Worm (Caenorhabditis elegans) whole organism, L4 larva: Measurements from ENCODE around the gene Y73B6BL.288.

Experiments used
- F26F4.8 ChIP-seq: fragments of 200-800 bp; sonication (Bioruptor generic); conservative IDR thresholded peaks from 2 replicates; pipeline ENCODE4 v1.3.6; 2022; ENCODE audit warnings: missing genetic modification characterization, missing compliant biosample characterization
- F44E2.7 ChIP-seq: fragments of 200-800 bp; sonication (Bioruptor generic); IDR thresholded peaks from 2 replicates; pipeline ENCODE4 v2.1.2; 2022; ENCODE audit warnings: missing genetic modification characterization, missing compliant biosample characterization
- F49E8.2 ChIP-seq: sonication (generic microtip); optimal IDR thresholded peaks from 2 replicates; lab custom pipeline; 2016; ENCODE audit warnings: missing compliant biosample characterization, mild to moderate bottlenecking, missing genetic modification characterization, borderline replicate concordance
- R02D3.7 ChIP-seq: fragments of 150-350 bp; sonication (generic microtip); optimal IDR thresholded peaks from 3 replicates; lab custom pipeline; 2014; ENCODE audit warnings: missing biosample characterization, missing genetic modification characterization
- T20F7.1 ChIP-seq: fragments of 200-800 bp; sonication (Bioruptor generic); optimal IDR thresholded peaks from 2 replicates; lab custom pipeline; 2018; ENCODE audit warnings: mild to moderate bottlenecking, missing genetic modification characterization, missing compliant biosample characterization
- T26A8.4 ChIP-seq: fragments of 200-800 bp; sonication (Bioruptor generic); IDR thresholded peaks from 2 replicates; pipeline ENCODE4 v1.3.6; 2022; ENCODE audit warnings: missing genetic modification characterization, missing compliant biosample characterization
- Y105C5A.15 ChIP-seq: fragments of 200-800 bp; sonication (Bioruptor generic); IDR thresholded peaks from 2 replicates; pipeline ENCODE4 v1.3.6; 2022; ENCODE audit warnings: missing genetic modification characterization, missing compliant biosample characterization
- ama-1 ChIP-seq: fragments of 150-350 bp; optimal IDR thresholded peaks from 2 replicates; lab custom pipeline; 2014; ENCODE audit warnings: inconsistent platforms, mixed read lengths
- arid-1 ChIP-seq: fragments of 200-800 bp; sonication (Bioruptor generic); conservative IDR thresholded peaks from 2 replicates; pipeline ENCODE4 v1.3.6; 2022; ENCODE audit warnings: missing genetic modification reagents, missing genetic modification characterization, missing compliant biosample characterization
- ceh-20 ChIP-seq: fragments of 200-800 bp; sonication (Bioruptor generic); IDR thresholded peaks from 2 replicates; pipeline ENCODE4 v1.3.6; 2022; ENCODE audit warnings: missing genetic modification reagents, missing genetic modification characterization, missing compliant biosample characterization
- ceh-82 ChIP-seq: sonication (generic microtip); optimal IDR thresholded peaks from 2 replicates; lab custom pipeline; 2017; ENCODE audit warnings: missing biosample characterization, missing genetic modification characterization
- ctbp-1 ChIP-seq: fragments of 200-800 bp; sonication (Bioruptor generic); IDR thresholded peaks from 2 replicates; pipeline ENCODE4 v1.3.6; 2022; ENCODE audit warnings: missing genetic modification reagents, missing genetic modification characterization, missing compliant biosample characterization
- daf-12 ChIP-seq: fragments of 150-350 bp; optimal IDR thresholded peaks from 2 replicates; lab custom pipeline; 2014; ENCODE audit warnings: missing biosample characterization, missing genetic modification reagents, missing genetic modification characterization
- daf-16 ChIP-seq, 3 experiments: sonication (generic microtip); optimal IDR thresholded peaks; 2 replicates each; lab custom pipeline; 2016 to 2017; ENCODE audit warnings: missing genetic modification characterization in 3 of 3, missing genetic modification reagents in 3 of 3, mild to moderate bottlenecking in 2 of 3, missing compliant biosample characterization in 2 of 3, missing biosample characterization in 1 of 3, moderate library complexity in 1 of 3
- daf-8 ChIP-seq: fragments of 200-800 bp; sonication (Bioruptor generic); IDR thresholded peaks from 2 replicates; pipeline ENCODE4 v1.3.6; 2022; ENCODE audit warnings: missing genetic modification characterization, missing compliant biosample characterization
- dmd-6 ChIP-seq: fragments of 200-800 bp; sonication (Bioruptor generic); IDR thresholded peaks from 2 replicates; pipeline ENCODE4 v1.3.6; 2022; ENCODE audit warnings: missing genetic modification reagents, missing genetic modification characterization, missing compliant biosample characterization
- dpl-1 ChIP-seq: fragments of 150-350 bp; optimal IDR thresholded peaks from 2 replicates; lab custom pipeline; 2014; ENCODE audit warnings: missing biosample characterization, missing genetic modification reagents, missing genetic modification characterization
- duxl-1 ChIP-seq: sonication (generic microtip); optimal IDR thresholded peaks from 2 replicates; lab custom pipeline; 2016; ENCODE audit warnings: mild to moderate bottlenecking, missing genetic modification characterization, moderate library complexity, missing compliant biosample characterization; ENCODE audit not compliant: poor library complexity
- dve-1 ChIP-seq: sonication (generic microtip); optimal IDR thresholded peaks from 2 replicates; lab custom pipeline; 2017; ENCODE audit warnings: antibody characterized with exemption, mild to moderate bottlenecking, missing genetic modification characterization, missing compliant biosample characterization; ENCODE audit not compliant: insufficient read depth
- fkh-10 ChIP-seq: fragments of 150-350 bp; optimal IDR thresholded peaks from 2 replicates; lab custom pipeline; 2014; ENCODE audit warnings: missing biosample characterization, missing genetic modification reagents, missing genetic modification characterization
- gei-8 ChIP-seq: fragments of 200-800 bp; sonication (Bioruptor generic); optimal IDR thresholded peaks from 2 replicates; lab custom pipeline; 2018; ENCODE audit warnings: mild to moderate bottlenecking, missing genetic modification characterization, missing compliant biosample characterization
- hlh-11 ChIP-seq: fragments of 200-800 bp; sonication (Bioruptor generic); optimal IDR thresholded peaks from 2 replicates; lab custom pipeline; 2018; ENCODE audit warnings: mild to moderate bottlenecking, missing genetic modification characterization, missing compliant biosample characterization
- jun-1 ChIP-seq: fragments of 150-350 bp; optimal IDR thresholded peaks from 2 replicates; lab custom pipeline; 2014; ENCODE audit warnings: missing biosample characterization, missing genetic modification reagents, missing genetic modification characterization
- lin-13 ChIP-seq: fragments of 150-350 bp; optimal IDR thresholded peaks from 2 replicates; lab custom pipeline; 2014; ENCODE audit warnings: missing biosample characterization, missing genetic modification reagents, missing genetic modification characterization
- lin-15B ChIP-seq: fragments of 150-350 bp; sonication (generic microtip); optimal IDR thresholded peaks from 3 replicates; lab custom pipeline; 2014; ENCODE audit warnings: missing biosample characterization, missing genetic modification characterization
- lin-38 ChIP-seq: fragments of 200-800 bp; sonication (Bioruptor generic); IDR thresholded peaks from 2 replicates; pipeline ENCODE4 v1.3.6; 2022; ENCODE audit warnings: missing genetic modification reagents, missing genetic modification characterization, missing compliant biosample characterization
- lsy-2 ChIP-seq, 2 experiments: fragments of 150-350 bp in 1 of 2; sonication (generic microtip) in 1 of 2; optimal IDR thresholded peaks; 2 replicates each; lab custom pipeline; 2014 to 2017; ENCODE audit warnings: missing biosample characterization in 2 of 2, missing genetic modification characterization in 2 of 2
- madf-9 ChIP-seq: fragments of 200-800 bp; sonication (Bioruptor generic); conservative IDR thresholded peaks from 2 replicates; pipeline ENCODE4 v1.3.6; 2022; ENCODE audit warnings: missing genetic modification reagents, missing genetic modification characterization, missing compliant biosample characterization
- mdt-29 ChIP-seq: fragments of 200-800 bp; sonication (Bioruptor generic); IDR thresholded peaks from 2 replicates; pipeline ENCODE4 v1.3.6; 2022; ENCODE audit warnings: missing genetic modification reagents, missing genetic modification characterization, missing compliant biosample characterization
- mes-2 ChIP-seq: sonication (generic microtip); optimal IDR thresholded peaks from 2 replicates; lab custom pipeline; 2016; ENCODE audit warnings: missing genotype, mild to moderate bottlenecking, missing genetic modification characterization, missing compliant biosample characterization; ENCODE audit not compliant: poor library complexity, severe bottlenecking
- mxl-3 ChIP-seq: fragments of 200-800 bp; sonication (Bioruptor generic); optimal IDR thresholded peaks from 2 replicates; lab custom pipeline; 2018; ENCODE audit warnings: mild to moderate bottlenecking, missing genetic modification characterization, missing compliant biosample characterization
- nhr-102 ChIP-seq: sonication (generic microtip); optimal IDR thresholded peaks from 2 replicates; lab custom pipeline; 2016; ENCODE audit warnings: mild to moderate bottlenecking, missing genetic modification characterization, moderate library complexity, missing compliant biosample characterization
- nhr-237 ChIP-seq: sonication (generic microtip); optimal IDR thresholded peaks from 2 replicates; lab custom pipeline; 2017; ENCODE audit warnings: missing biosample characterization, missing genetic modification characterization
- nhr-28 ChIP-seq: fragments of 150-350 bp; optimal IDR thresholded peaks from 2 replicates; lab custom pipeline; 2014; ENCODE audit warnings: missing biosample characterization, missing genetic modification characterization
- nhr-48 ChIP-seq: sonication (generic microtip); optimal IDR thresholded peaks from 2 replicates; lab custom pipeline; 2016; ENCODE audit warnings: mild to moderate bottlenecking, missing genetic modification characterization, missing compliant biosample characterization
- nhr-77 ChIP-seq: fragments of 150-350 bp; optimal IDR thresholded peaks from 2 replicates; lab custom pipeline; 2014; ENCODE audit warnings: missing biosample characterization, missing genetic modification characterization
- pha-4 ChIP-seq, 2 experiments: fragments of 150-350 bp in 1 of 2; fragments of 200-800 bp in 1 of 2; sonication (Bioruptor generic) in 1 of 2; IDR thresholded peaks in 1 of 2; optimal IDR thresholded peaks in 1 of 2; 2 replicates each; pipeline versions ENCODE4 v1.3.6 to Lab custom; 2014 to 2022; ENCODE audit warnings: missing genetic modification characterization in 2 of 2, missing genetic modification reagents in 2 of 2, missing biosample characterization in 1 of 2, missing compliant biosample characterization in 1 of 2
- php-3 ChIP-seq: fragments of 200-800 bp; sonication (Bioruptor generic); IDR thresholded peaks from 2 replicates; pipeline ENCODE4 v1.3.6; 2022; ENCODE audit warnings: missing genetic modification reagents, missing genetic modification characterization, missing compliant biosample characterization
- pqm-1 ChIP-seq: sonication (generic microtip); optimal IDR thresholded peaks from 2 replicates; lab custom pipeline; 2017; ENCODE audit warnings: missing biosample characterization, missing genetic modification characterization
- rbr-2 ChIP-seq: sonication (generic microtip); optimal IDR thresholded peaks from 2 replicates; lab custom pipeline; 2016; ENCODE audit warnings: missing genotype, missing genetic modification characterization, missing compliant biosample characterization
- saeg-2 ChIP-seq: fragments of 200-800 bp; sonication (Bioruptor generic); IDR thresholded peaks from 2 replicates; pipeline ENCODE4 v1.3.6; 2022; ENCODE audit warnings: missing genetic modification reagents, missing genetic modification characterization, missing compliant biosample characterization
- set-16 ChIP-seq: fragments of 200-800 bp; sonication (Bioruptor generic); IDR thresholded peaks from 2 replicates; pipeline ENCODE4 v1.3.6; 2022; ENCODE audit warnings: missing genetic modification reagents, missing genetic modification characterization, missing compliant biosample characterization
- skn-1 ChIP-seq: fragments of 150-350 bp; optimal IDR thresholded peaks from 2 replicates; lab custom pipeline; 2014; ENCODE audit warnings: missing biosample characterization, missing genetic modification characterization
- tag-97 ChIP-seq: fragments of 200-800 bp; sonication (Bioruptor generic); IDR thresholded peaks from 2 replicates; pipeline ENCODE4 v1.3.6; 2022; ENCODE audit warnings: missing genetic modification characterization, missing compliant biosample characterization
- zag-1 ChIP-seq: fragments of 150-350 bp; optimal IDR thresholded peaks from 2 replicates; lab custom pipeline; 2014; ENCODE audit warnings: missing biosample characterization, missing genetic modification characterization
- zfp-2 ChIP-seq: sonication (generic microtip); optimal IDR thresholded peaks from 2 replicates; lab custom pipeline; 2016; ENCODE audit warnings: mild to moderate bottlenecking, missing genetic modification characterization, missing compliant biosample characterization
- ztf-11 ChIP-seq: fragments of 150-350 bp; optimal IDR thresholded peaks from 2 replicates; lab custom pipeline; 2014; ENCODE audit warnings: missing biosample characterization, missing genetic modification characterization

The Y73B6BL.288 gene

DNA sequence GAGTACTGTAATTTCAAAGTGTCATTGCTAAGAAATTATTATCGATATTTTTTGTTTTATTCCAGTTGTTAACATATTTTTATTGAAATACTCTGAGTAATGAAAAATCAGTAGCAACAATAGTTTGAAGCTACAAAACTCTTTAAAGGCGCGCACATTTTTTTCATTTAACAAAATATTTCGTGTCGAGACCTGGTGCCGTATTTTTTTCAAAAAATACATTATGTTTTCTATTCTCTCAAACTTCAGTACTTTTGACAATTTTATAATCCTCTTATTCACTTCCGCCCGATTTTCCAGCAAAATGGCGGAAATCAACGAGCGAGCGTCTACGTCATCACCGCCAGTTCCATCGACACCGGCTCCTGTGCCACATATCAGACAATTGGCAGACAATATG, 8.4 kb downstream of the Y73B6BL.288 start, which contains the start of gene blos-2:
blos-2 (plus strand) TSS at position 301 of the 400 bp plus-strand sequence.
- TF ChIP-seq T26A8.4 (GFP tag; lab: Robert Waterston, UW) (no peak), madf-9 (no peak), lsy-2 (tag; optimal IDR thresholded peaks at IDR 0.05; lab: Kevin White, UChicago) (no peak), gei-8 (GFP tag; lab: Kevin White, UChicago) (no peak), tag-97 (GFP tag; lab: Robert Waterston, UW) (no peak), mes-2 (no peak), daf-8 (GFP tag; lab: Robert Waterston, UW) (no peak), arid-1 (GFP tag; lab: Robert Waterston, UW) (no peak), nhr-48 (tag; lab: Kevin White, UChicago) (no peak), daf-12 (tag; lab: Kevin White, UChicago) (no peak), fkh-10 (no peak), mxl-3 (GFP tag; lab: Kevin White, UChicago) (no peak)

DNA sequence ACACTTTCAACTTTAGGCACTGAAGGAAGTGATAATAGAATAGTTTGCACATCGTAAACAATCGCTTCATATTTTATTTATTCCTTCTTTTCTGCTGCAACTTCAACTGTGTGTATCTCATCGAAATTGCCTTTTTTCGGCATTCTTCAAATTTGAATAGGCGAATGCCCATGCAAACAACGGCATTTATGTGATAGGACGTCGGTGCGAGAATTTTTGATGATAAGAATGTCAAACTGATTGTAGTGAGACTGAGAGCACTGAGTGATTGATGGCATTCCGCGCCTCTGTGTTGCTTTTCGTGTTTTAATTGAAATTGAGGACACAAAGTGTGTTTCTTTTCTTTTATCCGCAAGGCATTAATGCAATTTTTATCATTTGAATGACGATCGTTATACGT, 11.5 kb downstream of the Y73B6BL.288 start:
- TF ChIP-seq zag-1 (tag; lab: Kevin White, UChicago) (no peak), mes-2 (peak; percentile 7), F26F4.8 (GFP tag; lab: Robert Waterston, UW) (no peak), dmd-6 (peak; percentile 81), ctbp-1 (GFP tag; lab: Robert Waterston, UW) (no peak), R02D3.7 (no peak), pqm-1 (tag; lab: Kevin White, UChicago) (peak; percentile 91), daf-8 (GFP tag; lab: Robert Waterston, UW) (no peak), arid-1 (GFP tag; lab: Robert Waterston, UW) (no peak), ama-1 (lab: Kevin White, UChicago) (peak; percentile 15), jun-1 (tag; lab: Kevin White, UChicago) (no peak), rbr-2 (no peak), F44E2.7 (GFP tag; lab: Robert Waterston, UW) (no peak), set-16 (GFP tag; lab: Robert Waterston, UW) (no peak), duxl-1 (tag; lab: Kevin White, UChicago) (no peak), daf-16 (GFP tag; optimal IDR thresholded peaks at IDR 0.05; lab: Kevin White, UChicago) (no peak), daf-16 (tag; optimal IDR thresholded peaks at IDR 0.05; lab: Kevin White, UChicago) (peak; percentile 64), skn-1 (no peak), F49E8.2 (no peak), php-3 (peak; percentile 78), dpl-1 (GFP tag; lab: Kevin White, UChicago) (no peak), nhr-28 (tag; lab: Kevin White, UChicago) (peak; percentile 70), hlh-11 (tag; lab: Kevin White, UChicago) (peak; percentile 63), nhr-102 (tag; lab: Kevin White, UChicago) (no peak), daf-12 (tag; lab: Kevin White, UChicago) (no peak), nhr-237 (no peak), pha-4 (GFP tag; IDR thresholded peaks at IDR 0.05; lab: Robert Waterston, UW) (no peak), pha-4 (tag; optimal IDR thresholded peaks at IDR 0.05; lab: Kevin White, UChicago) (no peak), lin-13 (GFP tag; lab: Kevin White, UChicago) (peak; percentile 40), Y105C5A.15 (GFP tag; lab: Robert Waterston, UW) (no peak), lin-15B (tag; lab: Kevin White, UChicago) (no peak), lin-38 (GFP tag; lab: Robert Waterston, UW) (no peak), dve-1 (tag; lab: Kevin White, UChicago) (peak; percentile 55), ztf-11 (tag; lab: Kevin White, UChicago) (no peak), T20F7.1 (GFP tag; lab: Kevin White, UChicago) (peak; percentile 33), mdt-29 (GFP tag; lab: Robert Waterston, UW) (no peak), mxl-3 (GFP tag; lab: Kevin White, UChicago) (peak; percentile 47), zfp-2 (tag; lab: Kevin White, UChicago) (no peak), nhr-77 (tag; lab: Kevin White, UChicago) (no peak), saeg-2 (GFP tag; lab: Robert Waterston, UW) (no peak), ceh-20 (GFP tag; lab: Robert Waterston, UW) (peak; percentile 69; the same call in 1 of the 2 replicates), ceh-82 (tag; lab: Kevin White, UChicago) (no peak)
